Fruit fly (Drosophila melanogaster) whole organism, embryonic: ENCODE measurements around the gene Nup98-96.

ENCODE experiments used
- Aef1 ChIP-seq: fragments of 200-800 bp; sonication (Bioruptor generic); IDR thresholded peaks from 3 replicates; pipeline ENCODE4 v1.3.6; 2022; ENCODE audit warnings: missing biosample characterization, missing genetic modification characterization
- Asciz ChIP-seq: fragments of 200-800 bp; sonication (Bioruptor generic); optimal IDR thresholded peaks from 2 replicates; lab custom pipeline; 2017; ENCODE audit warnings: missing biosample characterization, mild to moderate bottlenecking, missing genetic modification characterization, missing genetic modification reagents
- BtbVII ChIP-seq: fragments of 200-800 bp; sonication (Bioruptor generic); optimal IDR thresholded peaks from 3 replicates; lab custom pipeline; 2017; ENCODE audit warnings: missing biosample characterization, mild to moderate bottlenecking, missing genetic modification characterization
- CG10209 ChIP-seq: fragments of 200-800 bp; sonication (Bioruptor generic); optimal IDR thresholded peaks from 3 replicates; lab custom pipeline; 2017; ENCODE audit warnings: missing biosample characterization, mild to moderate bottlenecking, missing genetic modification characterization, missing genetic modification reagents
- CG10267 ChIP-seq: fragments of 200-800 bp; sonication (Bioruptor generic); optimal IDR thresholded peaks from 2 replicates; lab custom pipeline; 2018; ENCODE audit warnings: missing biosample characterization, mild to moderate bottlenecking, missing genetic modification characterization, moderate library complexity
- CG10543 ChIP-seq: fragments of 200-800 bp; sonication (Bioruptor generic); optimal IDR thresholded peaks from 3 replicates; lab custom pipeline; 2017; ENCODE audit warnings: missing biosample characterization, mild to moderate bottlenecking, missing genetic modification characterization, moderate library complexity
- CG11398 ChIP-seq: fragments of 200-800 bp; sonication (Bioruptor generic); optimal IDR thresholded peaks from 2 replicates; lab custom pipeline; 2016; ENCODE audit warnings: missing biosample characterization, missing genetic modification characterization
- CG14965 ChIP-seq: fragments of 200-800 bp; sonication (Bioruptor generic); optimal IDR thresholded peaks from 2 replicates; lab custom pipeline; 2016; ENCODE audit warnings: missing biosample characterization, missing genetic modification characterization, borderline replicate concordance
- CG1647 ChIP-seq: fragments of 200-800 bp; sonication (Bioruptor generic); optimal IDR thresholded peaks from 3 replicates; lab custom pipeline; 2016; ENCODE audit warnings: missing biosample characterization, missing genetic modification characterization
- CG17829 ChIP-seq: fragments of 200-800 bp; optimal IDR thresholded peaks from 2 replicates; lab custom pipeline; 2019; ENCODE audit warnings: missing biosample characterization, mild to moderate bottlenecking, missing genetic modification characterization, moderate library complexity
- CG18764 ChIP-seq: fragments of 200-800 bp; sonication (Bioruptor generic); optimal IDR thresholded peaks from 3 replicates; lab custom pipeline; 2016; ENCODE audit warnings: missing biosample characterization, missing genetic modification characterization
- CG2889 ChIP-seq: fragments of 200-800 bp; sonication (Bioruptor generic); IDR thresholded peaks from 3 replicates; pipeline ENCODE4 v1.3.6; 2022; ENCODE audit warnings: missing biosample characterization, missing genetic modification characterization
- CG30020 ChIP-seq: fragments of 200-800 bp; optimal IDR thresholded peaks from 2 replicates; lab custom pipeline; 2019; ENCODE audit warnings: missing biosample characterization, mild to moderate bottlenecking, missing genetic modification characterization, moderate library complexity
- CG30431 ChIP-seq: fragments of 200-800 bp; sonication (Bioruptor generic); optimal IDR thresholded peaks from 2 replicates; lab custom pipeline; 2017; ENCODE audit warnings: missing biosample characterization, missing genetic modification characterization
- CG43689 ChIP-seq: fragments of 200-800 bp; sonication (Bioruptor generic); IDR thresholded peaks from 2 replicates; pipeline ENCODE4 v1.3.6; 2022; ENCODE audit warnings: missing biosample characterization, missing genetic modification characterization
- CG4820 ChIP-seq: fragments of 200-800 bp; sonication (Bioruptor generic); optimal IDR thresholded peaks from 3 replicates; lab custom pipeline; 2016; ENCODE audit warnings: missing biosample characterization, missing genetic modification characterization
- CG8281 ChIP-seq: fragments of 200-800 bp; sonication (Bioruptor generic); optimal IDR thresholded peaks from 2 replicates; lab custom pipeline; 2018; ENCODE audit warnings: missing biosample characterization, mild to moderate bottlenecking, missing genetic modification characterization, moderate library complexity
- CG8290 ChIP-seq, 3 experiments: fragments of 200-800 bp; sonication (Bioruptor generic); optimal IDR thresholded peaks; 2 replicates each; lab custom pipeline; 2016 to 2019; ENCODE audit warnings: missing biosample characterization in 3 of 3, missing genetic modification characterization in 3 of 3, mild to moderate bottlenecking in 2 of 3, moderate library complexity in 1 of 3
- CG9609 ChIP-seq: fragments of 200-800 bp; sonication (Bioruptor generic); optimal IDR thresholded peaks from 3 replicates; lab custom pipeline; 2016; ENCODE audit warnings: missing biosample characterization, missing genetic modification characterization
- CG9876 ChIP-seq: fragments of 200-800 bp; sonication (Bioruptor generic); optimal IDR thresholded peaks from 2 replicates; lab custom pipeline; 2016; ENCODE audit warnings: missing biosample characterization, missing genetic modification characterization
- Ets65A ChIP-seq: fragments of 200-800 bp; sonication (Bioruptor generic); peaks from one replicate; lab custom pipeline; 2016; ENCODE audit warnings: missing biosample characterization, missing genetic modification characterization
- HLHmδ ChIP-seq: fragments of 200-800 bp; sonication (Bioruptor generic); optimal IDR thresholded peaks from 2 replicates; lab custom pipeline; 2018; ENCODE audit warnings: missing biosample characterization, mild to moderate bottlenecking, missing genetic modification characterization, moderate library complexity
- Hey ChIP-seq: fragments of 200-800 bp; sonication (Bioruptor generic); optimal IDR thresholded peaks from 3 replicates; lab custom pipeline; 2018; ENCODE audit warnings: missing biosample characterization, mild to moderate bottlenecking, missing genetic modification characterization
- Oli ChIP-seq: fragments of 200-800 bp; sonication (Bioruptor generic); optimal IDR thresholded peaks from 2 replicates; lab custom pipeline; 2018; ENCODE audit warnings: missing biosample characterization, mild to moderate bottlenecking, missing genetic modification characterization, moderate library complexity
- Optix ChIP-seq: fragments of 200-800 bp; sonication (Bioruptor generic); IDR thresholded peaks from 3 replicates; pipeline ENCODE4 v1.3.6; 2022; ENCODE audit warnings: missing biosample characterization, missing genetic modification characterization
- PHDP ChIP-seq: fragments of 200-800 bp; sonication (Bioruptor generic); optimal IDR thresholded peaks from 3 replicates; lab custom pipeline; 2018; ENCODE audit warnings: missing biosample characterization, mild to moderate bottlenecking, missing genetic modification characterization, moderate library complexity
- Six4 ChIP-seq: fragments of 200-800 bp; sonication (Bioruptor generic); optimal IDR thresholded peaks from 2 replicates; lab custom pipeline; 2016; ENCODE audit warnings: missing biosample characterization, missing genetic modification characterization
- Sox102F ChIP-seq: fragments of 200-800 bp; sonication (Bioruptor generic); optimal IDR thresholded peaks from 2 replicates; lab custom pipeline; 2018; ENCODE audit warnings: missing biosample characterization, mild to moderate bottlenecking, missing genetic modification characterization, moderate library complexity
- Ssrp ChIP-seq: fragments of 200-800 bp; sonication (Bioruptor generic); optimal IDR thresholded peaks from 2 replicates; lab custom pipeline; 2018; ENCODE audit warnings: missing biosample characterization, mild to moderate bottlenecking, missing genetic modification characterization, moderate library complexity
- ap ChIP-seq: fragments of 200-800 bp; sonication (Bioruptor generic); IDR thresholded peaks from 2 replicates; pipeline ENCODE4 v1.3.6; 2022; ENCODE audit warnings: missing biosample characterization, missing genetic modification characterization
- ase ChIP-seq: fragments of 200-800 bp; sonication (Bioruptor generic); IDR thresholded peaks from 3 replicates; pipeline ENCODE4 v1.3.6; 2022; ENCODE audit warnings: missing biosample characterization, missing genetic modification characterization
- bab2 ChIP-seq: fragments of 200-800 bp; sonication (Bioruptor generic); optimal IDR thresholded peaks from 2 replicates; lab custom pipeline; 2016; ENCODE audit warnings: missing biosample characterization, missing genetic modification characterization
- br ChIP-seq: fragments of >200 bp; optimal IDR thresholded peaks from 2 replicates; lab custom pipeline; 2017
- cad ChIP-seq: fragments of >200 bp; optimal IDR thresholded peaks from 2 replicates; lab custom pipeline; 2017; ENCODE audit warnings: missing biosample characterization, missing genetic modification characterization
- da ChIP-seq: fragments of 200-800 bp; sonication (Bioruptor generic); optimal IDR thresholded peaks from 2 replicates; lab custom pipeline; 2016; ENCODE audit warnings: missing biosample characterization, missing genetic modification characterization
- dmrt99B ChIP-seq: fragments of 200-800 bp; sonication (Bioruptor generic); optimal IDR thresholded peaks from 2 replicates; lab custom pipeline; 2018; ENCODE audit warnings: missing biosample characterization, mild to moderate bottlenecking, missing genetic modification characterization, moderate library complexity
- gsb ChIP-seq: fragments of 200-800 bp; sonication (Bioruptor generic); IDR thresholded peaks from 2 replicates; pipeline ENCODE4 v1.3.6; 2022; ENCODE audit warnings: missing biosample characterization, missing genetic modification characterization
- gt ChIP-seq: fragments of 200-800 bp; sonication (Bioruptor generic); IDR thresholded peaks from 2 replicates; pipeline ENCODE4 v1.3.6; 2022; ENCODE audit warnings: missing biosample characterization, missing genetic modification characterization
- nerfin-1 ChIP-seq: fragments of 200-800 bp; sonication (Bioruptor generic); optimal IDR thresholded peaks from 3 replicates; lab custom pipeline; 2019; ENCODE audit warnings: missing biosample characterization, mild to moderate bottlenecking, missing genetic modification characterization, moderate library complexity
- nmo ChIP-seq: fragments of 200-800 bp; sonication (Bioruptor generic); optimal IDR thresholded peaks from 2 replicates; lab custom pipeline; 2018; ENCODE audit warnings: missing biosample characterization, mild to moderate bottlenecking, missing genetic modification characterization, moderate library complexity
- odd ChIP-seq: fragments of 200-800 bp; sonication (Bioruptor generic); optimal IDR thresholded peaks from 2 replicates; lab custom pipeline; 2017; ENCODE audit warnings: missing biosample characterization, mild to moderate bottlenecking, missing genetic modification characterization
- pho ChIP-seq: fragments of 200-800 bp; sonication (Bioruptor generic); optimal IDR thresholded peaks from 2 replicates; lab custom pipeline; 2016; ENCODE audit warnings: missing biosample characterization, missing genetic modification characterization
- psq ChIP-seq: fragments of 200-800 bp; sonication (Bioruptor generic); optimal IDR thresholded peaks from 2 replicates; lab custom pipeline; 2017; ENCODE audit warnings: missing biosample characterization, missing genetic modification characterization
- ro ChIP-seq: fragments of 200-800 bp; sonication (Bioruptor generic); IDR thresholded peaks from 2 replicates; pipeline ENCODE4 v1.3.6; 2022; ENCODE audit warnings: missing biosample characterization, missing genetic modification characterization
- sna ChIP-seq: fragments of 200-800 bp; sonication (Bioruptor generic); IDR thresholded peaks from 2 replicates; pipeline ENCODE4 v1.3.6; 2022; ENCODE audit warnings: missing biosample characterization, missing genetic modification characterization; ENCODE audit not compliant: partially characterized antibody
- sug ChIP-seq: fragments of 200-800 bp; optimal IDR thresholded peaks from 2 replicates; lab custom pipeline; 2019; ENCODE audit warnings: missing biosample characterization, mild to moderate bottlenecking, missing genetic modification characterization, moderate library complexity
- tio ChIP-seq: fragments of 200-800 bp; sonication (Bioruptor generic); optimal IDR thresholded peaks from 2 replicates; lab custom pipeline; 2017; ENCODE audit warnings: missing biosample characterization, missing genetic modification characterization, inconsistent platforms
- unc-4 ChIP-seq: fragments of 200-800 bp; sonication (Bioruptor generic); IDR thresholded peaks from 2 replicates; pipeline ENCODE4 v1.3.6; 2022; ENCODE audit warnings: missing biosample characterization, missing genetic modification characterization; ENCODE audit not compliant: partially characterized antibody
- vvl ChIP-seq: fragments of 200-800 bp; sonication (Bioruptor generic); IDR thresholded peaks from 2 replicates; pipeline ENCODE4 v1.3.6; 2022; ENCODE audit warnings: missing biosample characterization, missing genetic modification characterization
- wek ChIP-seq: fragments of 200-800 bp; sonication (Bioruptor generic); optimal IDR thresholded peaks from 3 replicates; lab custom pipeline; 2018; ENCODE audit warnings: missing biosample characterization, mild to moderate bottlenecking, missing genetic modification characterization, moderate library complexity
- z ChIP-seq: fragments of 200-800 bp; sonication (Bioruptor generic); IDR thresholded peaks from 3 replicates; pipeline ENCODE4 v1.3.6; 2022; ENCODE audit warnings: missing biosample characterization, missing genetic modification characterization

The Nup98-96 gene

dm6 chr3R:23818879-23819408 lies 37.5 kb upstream of the Nup98-96 start, which contains the start of the genes CG33111 and eIF4G2 (continued):
- TF ChIP-seq ro (GFP tag; lab: Robert Waterston, UW) (no peak), da (GFP tag; lab: Kevin White, UChicago) (no peak), gsb (GFP tag; lab: Robert Waterston, UW) (no peak), CG43689 (no peak), z (no peak), sna (peak; percentile 60), Six4 (GFP tag; lab: Kevin White, UChicago) (no peak), odd (GFP tag; lab: Kevin White, UChicago) (peak; percentile 37), nmo (GFP tag; lab: Kevin White, UChicago) (peak; percentile 53), ase (GFP tag; lab: Robert Waterston, UW) (no peak), Ssrp (no peak), CG1647 (GFP tag; lab: Kevin White, UChicago) (no peak), CG4820 (GFP tag; lab: Kevin White, UChicago) (no peak), HLHmδ (peak; percentile 28), CG11398 (GFP tag; lab: Kevin White, UChicago) (no peak), CG30020 (tag; lab: Kevin White, UChicago) (peak; percentile 26), CG30431 (GFP tag; lab: Kevin White, UChicago) (no peak), dmrt99B (no peak), nerfin-1 (tag; lab: Kevin White, UChicago) (peak; percentile 38), bab2 (GFP tag; lab: Kevin White, UChicago) (no peak), vvl (GFP tag; lab: Robert Waterston, UW) (peak; percentile 66; the same call in 1 of the 2 replicates), gt (GFP tag; lab: Robert Waterston, UW) (no peak), psq (GFP tag; lab: Kevin White, UChicago) (no peak), CG14965 (no peak), br (lab: Kevin White, UChicago) (no peak), cad (GFP tag; lab: Kevin White, UChicago) (no peak), CG2889 (GFP tag; lab: Robert Waterston, UW) (no peak), wek (GFP tag; lab: Kevin White, UChicago) (peak; percentile 32), CG8290 (GFP tag; optimal IDR thresholded peaks at IDR 0.05; lab: Kevin White, UChicago) (peak; percentile 61), CG8290 (tag; optimal IDR thresholded peaks at IDR 0.05; lab: Kevin White, UChicago) (peak in 1 of 2 experiments; percentile 77), CG10543 (GFP tag; lab: Kevin White, UChicago) (peak; percentile 4), PHDP (tag; lab: Kevin White, UChicago) (peak; percentile 36), CG9609 (GFP tag; lab: Kevin White, UChicago) (peak; percentile 36), CG18764 (GFP tag; lab: Kevin White, UChicago) (no peak), CG17829 (peak; percentile 54), Optix (no peak), Oli (tag; lab: Kevin White, UChicago) (no peak), Hey (tag; lab: Kevin White, UChicago) (no peak), ap (no peak), Asciz (GFP tag; lab: Kevin White, UChicago) (peak; percentile 43), Aef1 (GFP tag; lab: Robert Waterston, UW) (no peak; the same call in 2 of the 3 replicates), tio (GFP tag; lab: Kevin White, UChicago) (no peak), CG9876 (GFP tag; lab: Kevin White, UChicago) (peak; percentile 29), Ets65A (peak; percentile 91), CG10209 (GFP tag; lab: Kevin White, UChicago) (peak; percentile 6), BtbVII (GFP tag; lab: Kevin White, UChicago) (peak; percentile 33), sug (tag; lab: Kevin White, UChicago) (peak; percentile 45), unc-4 (peak; percentile 80), pho (GFP tag; lab: Kevin White, UChicago) (peak; percentile 48), CG10267 (tag; lab: Kevin White, UChicago) (peak; percentile 67), CG8281 (tag; lab: Kevin White, UChicago) (no peak), Sox102F (GFP tag; lab: Kevin White, UChicago) (no peak)
